Worm (Caenorhabditis elegans) whole organism, late embryonic: ENCODE data around the gene csn-6.

ENCODE experiments used
- K09A11.1 ChIP-seq: sonication (generic microtip); optimal IDR thresholded peaks from 2 replicates; lab custom pipeline; 2017; ENCODE audit warnings: antibody characterized with exemption, mild to moderate bottlenecking, missing genetic modification characterization, missing compliant biosample characterization; ENCODE audit not compliant: insufficient read depth
- T23F11.4 ChIP-seq: fragments of 200-800 bp; sonication (Bioruptor generic); optimal IDR thresholded peaks from 2 replicates; lab custom pipeline; 2018; ENCODE audit warnings: mild to moderate bottlenecking, missing genetic modification characterization, missing compliant biosample characterization
- Y22D7AL.16 ChIP-seq: sonication (generic microtip); optimal IDR thresholded peaks from 2 replicates; lab custom pipeline; 2016; ENCODE audit warnings: missing genetic modification characterization, missing compliant biosample characterization
- ahr-1 ChIP-seq: sonication (generic microtip); optimal IDR thresholded peaks from 2 replicates; lab custom pipeline; 2016; ENCODE audit warnings: missing genetic modification characterization, missing compliant biosample characterization
- ama-1 ChIP-seq: fragments of 150-350 bp; optimal IDR thresholded peaks from 2 replicates; lab custom pipeline; 2014
- ceh-14 ChIP-seq: sonication (generic microtip); optimal IDR thresholded peaks from 2 replicates; lab custom pipeline; 2016; ENCODE audit warnings: missing genotype, missing genetic modification characterization, missing compliant biosample characterization
- ceh-18 ChIP-seq: sonication (generic microtip); optimal IDR thresholded peaks from 2 replicates; lab custom pipeline; 2016; ENCODE audit warnings: missing genetic modification characterization, missing compliant biosample characterization
- ceh-19 ChIP-seq: fragments of 200-800 bp; sonication (Bioruptor generic); optimal IDR thresholded peaks from 2 replicates; lab custom pipeline; 2018; ENCODE audit warnings: mild to moderate bottlenecking, missing genetic modification characterization, missing compliant biosample characterization
- ceh-2 ChIP-seq: sonication (generic microtip); optimal IDR thresholded peaks from 2 replicates; lab custom pipeline; 2016; ENCODE audit warnings: missing genotype, missing genetic modification characterization, missing compliant biosample characterization
- ceh-24 ChIP-seq: sonication (generic microtip); optimal IDR thresholded peaks from 2 replicates; lab custom pipeline; 2016; ENCODE audit warnings: mild to moderate bottlenecking, missing genetic modification characterization, missing compliant biosample characterization
- ceh-34 ChIP-seq: sonication (generic microtip); optimal IDR thresholded peaks from 2 replicates; lab custom pipeline; 2016; ENCODE audit warnings: mild to moderate bottlenecking, missing genetic modification characterization, missing compliant biosample characterization
- ceh-6 ChIP-seq: fragments of 200-800 bp; sonication (Bioruptor generic); optimal IDR thresholded peaks from 2 replicates; lab custom pipeline; 2018; ENCODE audit warnings: mild to moderate bottlenecking, missing genetic modification characterization, missing compliant biosample characterization
- ceh-9 ChIP-seq: sonication (generic microtip); optimal IDR thresholded peaks from 2 replicates; lab custom pipeline; 2016; ENCODE audit warnings: mild to moderate bottlenecking, missing genetic modification characterization, inconsistent platforms, missing compliant biosample characterization
- che-1 ChIP-seq: sonication (generic microtip); optimal IDR thresholded peaks from 2 replicates; lab custom pipeline; 2016; ENCODE audit warnings: mild to moderate bottlenecking, missing genetic modification characterization, missing compliant biosample characterization
- dmd-4 ChIP-seq: sonication (generic microtip); optimal IDR thresholded peaks from 2 replicates; lab custom pipeline; 2016; ENCODE audit warnings: borderline replicate concordance, missing genetic modification characterization, missing compliant biosample characterization
- elt-2 ChIP-seq: sonication (generic microtip); optimal IDR thresholded peaks from 2 replicates; lab custom pipeline; 2016; ENCODE audit warnings: missing genetic modification reagents, missing genetic modification characterization, missing compliant biosample characterization
- ets-4 ChIP-seq: sonication (generic microtip); optimal IDR thresholded peaks from 2 replicates; lab custom pipeline; 2016; ENCODE audit warnings: missing genetic modification characterization, missing compliant biosample characterization
- eyg-1 ChIP-seq: sonication (generic microtip); optimal IDR thresholded peaks from 2 replicates; lab custom pipeline; 2016; ENCODE audit warnings: missing genotype, missing genetic modification characterization, missing compliant biosample characterization
- fkh-10 ChIP-seq: fragments of 150-350 bp; optimal IDR thresholded peaks from 2 replicates; lab custom pipeline; 2014; ENCODE audit warnings: missing biosample characterization, missing genetic modification reagents, missing genetic modification characterization
- hlh-13 ChIP-seq: fragments of 200-800 bp; sonication (Bioruptor generic); optimal IDR thresholded peaks from 2 replicates; lab custom pipeline; 2018; ENCODE audit warnings: mild to moderate bottlenecking, missing genetic modification characterization, missing compliant biosample characterization
- hlh-30 ChIP-seq: sonication (generic microtip); optimal IDR thresholded peaks from 2 replicates; lab custom pipeline; 2017; ENCODE audit warnings: antibody characterized with exemption, missing genetic modification characterization, missing compliant biosample characterization; ENCODE audit not compliant: insufficient read depth
- hlh-8 ChIP-seq: sonication (generic microtip); optimal IDR thresholded peaks from 2 replicates; lab custom pipeline; 2016; ENCODE audit warnings: missing genotype, missing genetic modification characterization, missing compliant biosample characterization
- lim-6 ChIP-seq: sonication (generic microtip); optimal IDR thresholded peaks from 2 replicates; lab custom pipeline; 2016; ENCODE audit warnings: missing genetic modification characterization, missing compliant biosample characterization
- nhr-11 ChIP-seq: fragments of 150-350 bp; optimal IDR thresholded peaks from 2 replicates; lab custom pipeline; 2014; ENCODE audit warnings: missing biosample characterization, missing genetic modification characterization
- odd-2 ChIP-seq: sonication (generic microtip); optimal IDR thresholded peaks from 2 replicates; lab custom pipeline; 2017; ENCODE audit warnings: antibody characterized with exemption, mild to moderate bottlenecking, missing genetic modification characterization, missing compliant biosample characterization
- pag-3 ChIP-seq: sonication (generic microtip); optimal IDR thresholded peaks from 2 replicates; lab custom pipeline; 2016; ENCODE audit warnings: missing compliant biosample characterization, missing genetic modification characterization, borderline replicate concordance
- pat-9 ChIP-seq: fragments of 200-800 bp; sonication (Bioruptor generic); optimal IDR thresholded peaks from 2 replicates; lab custom pipeline; 2018; ENCODE audit warnings: mild to moderate bottlenecking, missing genetic modification characterization, moderate library complexity, missing compliant biosample characterization
- pros-1 ChIP-seq: fragments of 150-350 bp; optimal IDR thresholded peaks from 2 replicates; lab custom pipeline; 2014; ENCODE audit warnings: missing biosample characterization, missing genetic modification reagents, missing genetic modification characterization
- ref-2 ChIP-seq: sonication (generic microtip); optimal IDR thresholded peaks from 2 replicates; lab custom pipeline; 2016; ENCODE audit warnings: missing genetic modification characterization, missing compliant biosample characterization
- rnt-1 ChIP-seq: sonication (generic microtip); optimal IDR thresholded peaks from 2 replicates; lab custom pipeline; 2016; ENCODE audit warnings: missing genetic modification characterization, missing compliant biosample characterization
- sdc-2 ChIP-seq: sonication (generic microtip); optimal IDR thresholded peaks from 2 replicates; lab custom pipeline; 2016; ENCODE audit warnings: missing genotype, missing genetic modification characterization, missing compliant biosample characterization
- sox-2 ChIP-seq: fragments of 200-800 bp; sonication (Bioruptor generic); IDR thresholded peaks from 2 replicates; pipeline ENCODE4 v1.3.6; 2022; ENCODE audit warnings: missing genetic modification reagents, missing genetic modification characterization, missing compliant biosample characterization
- sox-4 ChIP-seq: sonication (generic microtip); optimal IDR thresholded peaks from 2 replicates; lab custom pipeline; 2017; ENCODE audit warnings: mild to moderate bottlenecking, missing genetic modification characterization, inconsistent platforms, missing compliant biosample characterization
- syd-9 ChIP-seq: sonication (generic microtip); optimal IDR thresholded peaks from 2 replicates; lab custom pipeline; 2016; ENCODE audit warnings: mild to moderate bottlenecking, missing genetic modification characterization, moderate library complexity, missing compliant biosample characterization
- tbx-7 ChIP-seq: sonication (generic microtip); optimal IDR thresholded peaks from 2 replicates; lab custom pipeline; 2016; ENCODE audit warnings: missing genotype, missing genetic modification characterization, missing compliant biosample characterization
- unc-55 ChIP-seq: sonication (generic microtip); optimal IDR thresholded peaks from 2 replicates; lab custom pipeline; 2017; ENCODE audit warnings: missing biosample characterization, missing genetic modification reagents, missing genetic modification characterization
- unc-86 ChIP-seq: sonication (generic microtip); optimal IDR thresholded peaks from 2 replicates; lab custom pipeline; 2016; ENCODE audit warnings: missing genetic modification characterization, missing compliant biosample characterization

The csn-6 gene

ce11 chrIV:13300591-13300990, at the start of gene csn-6:
Gene csn-6 (plus strand): TSS chrIV:13300824.
- TF ChIP-seq hlh-30 (tag; lab: Kevin White, UChicago) = no peak
- TF ChIP-seq unc-55 (GFP tag; lab: Kevin White, UChicago) = no peak
- TF ChIP-seq pat-9 (tag; lab: Kevin White, UChicago) = no peak
- no peak for TF ChIP-seq ceh-2
- TF ChIP-seq nhr-11 (tag; lab: Kevin White, UChicago) = no peak
- no peak for TF ChIP-seq ceh-19 (GFP tag; lab: Kevin White, UChicago)
- TF ChIP-seq ceh-9 = no peak
- TF ChIP-seq hlh-8 (tag; lab: Kevin White, UChicago) = no peak
- TF ChIP-seq sox-4 (tag; lab: Kevin White, UChicago) = no peak
- TF ChIP-seq T23F11.4 (GFP tag; lab: Kevin White, UChicago) = no peak
- TF ChIP-seq ahr-1 (tag; lab: Kevin White, UChicago) = no peak

DNA sequence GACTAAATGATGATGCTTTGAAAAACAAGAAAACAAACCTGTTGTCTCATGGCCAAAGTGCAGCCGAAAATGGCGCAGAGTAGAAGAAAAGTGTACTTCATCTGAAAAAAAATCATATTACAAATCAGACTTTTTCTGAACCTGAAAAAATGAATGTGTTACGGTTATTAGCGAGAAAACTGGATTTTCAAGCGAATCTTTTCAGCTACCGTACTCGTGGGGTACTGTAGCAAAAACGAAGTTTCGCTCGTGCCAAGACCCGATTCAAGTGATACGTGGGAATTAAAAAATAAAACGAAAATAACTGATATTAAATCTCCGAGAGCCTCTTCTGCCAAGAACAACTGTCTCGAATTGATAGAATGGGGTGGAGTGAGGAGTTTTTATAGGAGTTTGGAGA, 48.4 kb upstream of the csn-6 start, which contains the start of gene ttr-51:
ttr-51 (minus strand) TSS at position 101 of the 400 bp plus-strand sequence.
- TF ChIP-seq syd-9 (tag; lab: Kevin White, UChicago) (no peak), pag-3 (tag; lab: Kevin White, UChicago) (no peak), tbx-7 (tag; lab: Kevin White, UChicago) (no peak)

DNA sequence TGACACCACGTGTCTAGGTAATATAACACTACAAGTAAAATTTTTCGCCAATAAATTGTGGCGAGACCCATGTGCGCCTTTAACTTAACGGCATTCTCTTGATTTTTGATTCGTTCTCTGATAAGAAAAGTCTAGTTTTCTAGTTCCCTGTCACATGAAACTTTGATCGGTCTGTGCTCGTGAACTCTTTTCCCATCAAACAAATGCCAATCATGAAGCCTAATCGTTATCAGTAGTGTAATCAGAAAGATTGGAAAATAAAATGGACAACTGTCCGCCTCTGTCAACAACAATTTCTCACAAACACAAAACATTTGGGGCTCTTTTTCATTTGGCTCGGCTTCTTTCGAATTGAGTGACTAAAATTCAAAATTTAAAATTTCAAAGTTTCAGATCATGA, 46.8 kb upstream of the csn-6 start, which contains the start of gene ttr-45:
ttr-45 (plus strand) TSS at position 385 of the 400 bp plus-strand sequence.
- TF ChIP-seq elt-2 (peak; percentile 61), unc-86 (tag; lab: Kevin White, UChicago) (no peak), ceh-24 (tag; lab: Kevin White, UChicago) (no peak), ahr-1 (tag; lab: Kevin White, UChicago) (no peak)

DNA sequence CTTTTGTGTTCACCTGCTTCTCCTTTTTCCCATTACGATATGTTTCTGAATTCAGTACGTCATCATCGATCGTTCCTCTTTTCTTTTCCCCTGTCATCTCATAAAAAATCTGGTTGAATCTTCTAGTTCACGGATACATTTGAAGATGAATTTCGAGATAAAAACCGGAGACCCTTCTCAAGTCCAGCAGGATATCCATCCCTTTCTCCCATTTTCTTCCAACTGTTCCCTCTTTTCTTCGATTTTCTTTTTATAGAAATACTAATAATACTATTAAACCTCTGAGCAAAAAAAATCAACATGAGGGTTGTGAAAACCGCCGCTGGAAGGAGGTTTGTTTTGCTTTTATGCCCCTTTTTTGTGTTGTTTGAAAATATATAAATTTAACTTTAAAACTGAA, 44.7 kb upstream of the csn-6 start, which contains the start of gene bus-12:
bus-12 (plus strand) TSS at position 301 of the 400 bp plus-strand sequence.
- TF ChIP-seq lim-6 (tag; lab: Kevin White, UChicago) = no peak
- no peak for TF ChIP-seq ets-4 (tag; lab: Kevin White, UChicago)
- no peak for TF ChIP-seq odd-2 (tag; lab: Kevin White, UChicago)
- TF ChIP-seq ceh-19 (GFP tag; lab: Kevin White, UChicago) = no peak
- no peak for TF ChIP-seq che-1 (tag; lab: Kevin White, UChicago)
- TF ChIP-seq ceh-14 (tag; lab: Kevin White, UChicago) = no peak
- TF ChIP-seq ahr-1 (tag; lab: Kevin White, UChicago) = no peak
- no peak for TF ChIP-seq pros-1 (tag; lab: Kevin White, UChicago)
- no peak for TF ChIP-seq ceh-6 (GFP tag; lab: Kevin White, UChicago)

- no peak for TF ChIP-seq pag-3 (tag; lab: Kevin White, UChicago)
- no peak for TF ChIP-seq ref-2 (tag; lab: Kevin White, UChicago)
- no peak for TF ChIP-seq T23F11.4 (GFP tag; lab: Kevin White, UChicago)
- no peak for TF ChIP-seq tbx-7 (tag; lab: Kevin White, UChicago)
- no peak for TF ChIP-seq sox-2 (GFP tag; lab: Robert Waterston, UW)
- no peak for TF ChIP-seq nhr-11 (tag; lab: Kevin White, UChicago)
- no peak for TF ChIP-seq ceh-18
- TF ChIP-seq ceh-34 (tag; lab: Kevin White, UChicago) = no peak
- TF ChIP-seq hlh-13 (GFP tag; lab: Kevin White, UChicago) = no peak
- no peak for TF ChIP-seq rnt-1 (tag; lab: Kevin White, UChicago)
- TF ChIP-seq Y22D7AL.16 (tag; lab: Kevin White, UChicago) = no peak
- no peak for TF ChIP-seq fkh-10 (GFP tag; lab: Kevin White, UChicago)
- TF ChIP-seq K09A11.1 (tag; lab: Kevin White, UChicago) = no peak
- no peak for TF ChIP-seq dmd-4 (tag; lab: Kevin White, UChicago)
- no peak for TF ChIP-seq sdc-2 (tag; lab: Kevin White, UChicago)
- no peak for TF ChIP-seq eyg-1 (tag; lab: Kevin White, UChicago)
- no peak for TF ChIP-seq ceh-2
- no peak for TF ChIP-seq ama-1 (lab: Kevin White, UChicago)
Measured at ce11 chrIV:13258872-13259271, 41.8 kb upstream of the csn-6 start, which contains the start of gene JC8.16. Gene JC8.16 (plus strand): TSS chrIV:13259172.
